Fruit fly (Drosophila melanogaster) Kc167 (cell line): ENCODE data around the gene CG43120.

Experiments used
- Myc ChIP-seq: fragments of >200 bp; optimal IDR thresholded peaks from 2 replicates; lab custom pipeline; 2017; ENCODE audit warnings: missing external identifiers
- Sin3A ChIP-seq: fragments of >200 bp; optimal IDR thresholded peaks from 2 replicates; lab custom pipeline; 2018; ENCODE audit warnings: missing external identifiers
- insv ChIP-seq: fragments of >200 bp; optimal IDR thresholded peaks from 3 replicates; lab custom pipeline; 2018; ENCODE audit warnings: missing external identifiers
- psq ChIP-seq: fragments of >200 bp; optimal IDR thresholded peaks from 2 replicates; lab custom pipeline; 2017; ENCODE audit warnings: missing external identifiers
- ttk ChIP-seq: sonication (Bioruptor generic); optimal IDR thresholded peaks from 2 replicates; lab custom pipeline; 2017; ENCODE audit warnings: missing external identifiers

- TF ChIP-seq Sin3A (lab: Kevin White, UChicago) (no peak), psq (no peak), Myc (lab: Kevin White, UChicago) (no peak), insv (lab: Kevin White, UChicago) (no peak), ttk (no peak)
Measured at dm6 chr3L:14406613-14407012, 24.9 kb downstream of the CG43120 start.
